Worm (Caenorhabditis elegans) whole organism, late embryonic: ENCODE measurements around the gene nep-23.

Experiments used
- K09A11.1 ChIP-seq: sonication (generic microtip); optimal IDR thresholded peaks from 2 replicates; lab custom pipeline; 2017; ENCODE audit warnings: antibody characterized with exemption, mild to moderate bottlenecking, missing genetic modification characterization, missing compliant biosample characterization; ENCODE audit not compliant: insufficient read depth
- ahr-1 ChIP-seq: sonication (generic microtip); optimal IDR thresholded peaks from 2 replicates; lab custom pipeline; 2016; ENCODE audit warnings: missing genetic modification characterization, missing compliant biosample characterization
- dmd-4 ChIP-seq: sonication (generic microtip); optimal IDR thresholded peaks from 2 replicates; lab custom pipeline; 2016; ENCODE audit warnings: borderline replicate concordance, missing genetic modification characterization, missing compliant biosample characterization
- elt-4 ChIP-seq: sonication (generic microtip); optimal IDR thresholded peaks from 2 replicates; lab custom pipeline; 2016; ENCODE audit warnings: missing genetic modification characterization, missing compliant biosample characterization
- hlh-6 ChIP-seq: sonication (generic microtip); optimal IDR thresholded peaks from 2 replicates; lab custom pipeline; 2016; ENCODE audit warnings: missing genotype, missing genetic modification characterization, missing compliant biosample characterization
- madf-2 ChIP-seq: sonication (generic microtip); optimal IDR thresholded peaks from 2 replicates; lab custom pipeline; 2017; ENCODE audit warnings: missing genetic modification characterization, missing compliant biosample characterization
- pat-9 ChIP-seq: fragments of 200-800 bp; sonication (Bioruptor generic); optimal IDR thresholded peaks from 2 replicates; lab custom pipeline; 2018; ENCODE audit warnings: mild to moderate bottlenecking, missing genetic modification characterization, moderate library complexity, missing compliant biosample characterization
- pax-1 ChIP-seq: fragments of 150-350 bp; optimal IDR thresholded peaks from 2 replicates; lab custom pipeline; 2014; ENCODE audit warnings: missing biosample characterization, missing genetic modification characterization
- sox-4 ChIP-seq: sonication (generic microtip); optimal IDR thresholded peaks from 2 replicates; lab custom pipeline; 2017; ENCODE audit warnings: mild to moderate bottlenecking, missing genetic modification characterization, inconsistent platforms, missing compliant biosample characterization
- tbx-7 ChIP-seq: sonication (generic microtip); optimal IDR thresholded peaks from 2 replicates; lab custom pipeline; 2016; ENCODE audit warnings: missing genotype, missing genetic modification characterization, missing compliant biosample characterization
- ttx-3 ChIP-seq: sonication (generic microtip); optimal IDR thresholded peaks from 2 replicates; lab custom pipeline; 2016; ENCODE audit warnings: missing genetic modification reagents, missing genetic modification characterization, missing compliant biosample characterization
- unc-42 ChIP-seq: sonication (generic microtip); optimal IDR thresholded peaks from 2 replicates; lab custom pipeline; 2016; ENCODE audit warnings: missing genotype, missing genetic modification characterization, missing compliant biosample characterization
- unc-55 ChIP-seq: sonication (generic microtip); optimal IDR thresholded peaks from 2 replicates; lab custom pipeline; 2017; ENCODE audit warnings: missing biosample characterization, missing genetic modification reagents, missing genetic modification characterization

The nep-23 gene

ce11 chrIV:16962445-16962844 lies 42.3 kb downstream of the nep-23 start:
- no peak for TF ChIP-seq elt-4 (tag; lab: Kevin White, UChicago)
- no peak for TF ChIP-seq ahr-1 (tag; lab: Kevin White, UChicago)
- TF ChIP-seq unc-55 (GFP tag; lab: Kevin White, UChicago): no peak
- TF ChIP-seq K09A11.1 (tag; lab: Kevin White, UChicago): no peak
- TF ChIP-seq tbx-7: no peak
- no peak for TF ChIP-seq hlh-6
- TF ChIP-seq dmd-4 (tag; lab: Kevin White, UChicago): no peak
- TF ChIP-seq madf-2 (tag; lab: Kevin White, UChicago): no peak
- no peak for TF ChIP-seq pax-1 (tag; lab: Kevin White, UChicago)

- TF ChIP-seq unc-42 (tag; lab: Kevin White, UChicago) (no peak), sox-4 (tag; lab: Kevin White, UChicago) (no peak), ttx-3 (tag; lab: Kevin White, UChicago) (no peak), pat-9 (tag; lab: Kevin White, UChicago) (no peak)
Observed at ce11 chrIV:16970390-16970789, 50.2 kb downstream of the nep-23 start, which contains the start of gene rom-3. TSS of gene rom-3 (minus strand) at chrIV:16970490.
